Worm (Caenorhabditis elegans) whole organism, L2 larva: ENCODE results near the gene pqn-39.

ENCODE experiments used
- F13H6.1 ChIP-seq: sonication (generic microtip); optimal IDR thresholded peaks from 2 replicates; lab custom pipeline; 2016; ENCODE audit warnings: missing genetic modification characterization, missing compliant biosample characterization
- aly-2 ChIP-seq: fragments of 150-350 bp; optimal IDR thresholded peaks from 2 replicates; lab custom pipeline; 2014; ENCODE audit warnings: missing biosample characterization, missing genetic modification characterization
- blmp-1 ChIP-seq: sonication (generic microtip); optimal IDR thresholded peaks from 2 replicates; lab custom pipeline; 2017; ENCODE audit warnings: missing genetic modification characterization, mild to moderate bottlenecking, missing compliant biosample characterization, antibody characterized with exemption, moderate library complexity; ENCODE audit not compliant: insufficient read depth
- nhr-12 ChIP-seq: fragments of 150-350 bp; optimal IDR thresholded peaks from 2 replicates; lab custom pipeline; 2014; ENCODE audit warnings: missing biosample characterization, missing genetic modification characterization
- sma-9 ChIP-seq, 2 experiments: fragments of 150-350 bp in 1 of 2; sonication (generic microtip) in 1 of 2; optimal IDR thresholded peaks; 2 replicates each; lab custom pipeline; 2014 to 2016; ENCODE audit warnings: missing genetic modification characterization in 2 of 2, mild to moderate bottlenecking in 1 of 2, missing biosample characterization in 1 of 2, missing compliant biosample characterization in 1 of 2, missing genetic modification reagents in 1 of 2, moderate library complexity in 1 of 2
- snpc-4 ChIP-seq: fragments of 150-350 bp; optimal IDR thresholded peaks from 2 replicates; lab custom pipeline; 2014; ENCODE audit warnings: missing biosample characterization, missing genetic modification characterization

DNA sequence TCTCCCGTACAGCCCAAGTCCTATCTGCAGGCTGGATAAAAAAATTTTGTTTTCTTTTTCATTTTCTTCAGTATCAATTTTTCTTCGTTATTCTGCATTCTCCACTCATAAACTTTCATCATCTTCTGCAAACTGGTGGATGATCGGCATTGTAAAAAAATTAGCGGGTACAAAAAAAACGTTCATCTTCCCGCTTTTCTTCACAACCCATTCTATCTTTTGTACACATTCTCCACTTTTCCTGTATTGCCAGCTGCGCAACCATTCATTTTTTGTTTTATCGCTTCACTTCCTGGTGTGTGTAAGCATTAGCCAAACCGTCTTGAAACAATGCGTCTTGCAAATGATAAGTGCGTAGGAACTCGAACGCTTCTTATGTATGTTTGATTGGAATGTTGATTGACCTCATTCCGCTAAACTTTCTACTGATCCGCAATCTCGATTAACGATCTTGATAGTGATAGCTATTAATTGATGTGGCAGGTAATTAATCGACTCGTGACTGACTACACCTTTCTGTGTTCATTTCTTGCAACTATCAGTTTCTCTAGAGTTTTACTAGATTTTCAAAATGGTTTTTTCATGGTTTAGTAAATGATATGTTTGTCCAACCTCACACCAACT is 6.1 kb upstream of the pqn-39 start:
- TF ChIP-seq nhr-12 (tag; lab: Kevin White, UChicago) (no peak), aly-2 (no peak), blmp-1 (tag; lab: Kevin White, UChicago) (peak; percentile 87), sma-9 (GFP tag; optimal IDR thresholded peaks at IDR 0.05; lab: Kevin White, UChicago) (peak; percentile 90), sma-9 (tag; optimal IDR thresholded peaks at IDR 0.05; lab: Kevin White, UChicago) (no peak), snpc-4 (tag; lab: Kevin White, UChicago) (no peak), F13H6.1 (tag; lab: Kevin White, UChicago) (no peak)
